Worm (Caenorhabditis elegans): Measurements from ENCODE around the gene spe-39.

- no peak for TF ChIP-seq flt-1 (GFP tag; IDR thresholded peaks at IDR 0.05)
- no peak for TF ChIP-seq hmg-4 (GFP tag; optimal IDR thresholded peaks at IDR 0.05)
- no peak for TF ChIP-seq ama-1 (optimal IDR thresholded peaks at IDR 0.05)
- TF ChIP-seq F13C5.2 (tag; optimal IDR thresholded peaks at IDR 0.05): no peak
- no peak for TF ChIP-seq sea-1 (GFP tag; conservative IDR thresholded peaks at IDR 0.05)
- no peak for TF ChIP-seq B0310.2 (tag; optimal IDR thresholded peaks at IDR 0.05)
- TF ChIP-seq tbx-37 (GFP tag; conservative IDR thresholded peaks at IDR 0.05): no peak
- TF ChIP-seq tra-4 (tag; optimal IDR thresholded peaks at IDR 0.05): no peak
- no peak for TF ChIP-seq tbx-11 (GFP tag; IDR thresholded peaks at IDR 0.05)
These were observed 17.7 kb upstream of the spe-39 start for ce11 chrV:6767576-6767975.

All from whole organism, early embryonic.